Worm (Caenorhabditis elegans) whole organism, L3 larva: Measurements from ENCODE around the gene K04G11.1.

Source experiments
- R02D3.7 ChIP-seq: fragments of 150-350 bp; optimal IDR thresholded peaks from 2 replicates; lab custom pipeline; 2014; ENCODE audit warnings: missing biosample characterization, missing genetic modification characterization
- ceh-82 ChIP-seq: fragments of 150-350 bp; optimal IDR thresholded peaks from 2 replicates; lab custom pipeline; 2014; ENCODE audit warnings: missing biosample characterization, missing genetic modification characterization
- egl-27 ChIP-seq: sonication (generic microtip); optimal IDR thresholded peaks from 4 replicates; lab custom pipeline; 2017; ENCODE audit warnings: missing biosample characterization, missing genetic modification reagents, missing genetic modification characterization
- elt-2 ChIP-seq: sonication (generic microtip); optimal IDR thresholded peaks from 2 replicates; lab custom pipeline; 2016; ENCODE audit warnings: missing genetic modification reagents, mild to moderate bottlenecking, missing genetic modification characterization, missing compliant biosample characterization
- fos-1 ChIP-seq: fragments of 150-350 bp; optimal IDR thresholded peaks from 2 replicates; lab custom pipeline; 2014; ENCODE audit warnings: missing biosample characterization, missing genetic modification characterization
- nhr-23 ChIP-seq: fragments of 150-350 bp; optimal IDR thresholded peaks from 2 replicates; lab custom pipeline; 2014; ENCODE audit warnings: missing biosample characterization, missing genetic modification reagents, missing genetic modification characterization
- nhr-237 ChIP-seq: fragments of 150-350 bp; optimal IDR thresholded peaks from 2 replicates; lab custom pipeline; 2014; ENCODE audit warnings: missing biosample characterization, missing genetic modification characterization
- nhr-28 ChIP-seq: fragments of 150-350 bp; optimal IDR thresholded peaks from 2 replicates; lab custom pipeline; 2014; ENCODE audit warnings: missing biosample characterization, missing genetic modification characterization
- unc-62 ChIP-seq: fragments of 150-350 bp; sonication (generic microtip); optimal IDR thresholded peaks from 4 replicates; lab custom pipeline; 2014; ENCODE audit warnings: missing biosample characterization, missing genetic modification reagents, missing genetic modification characterization
- ztf-4 ChIP-seq: fragments of 150-350 bp; optimal IDR thresholded peaks from 2 replicates; lab custom pipeline; 2014; ENCODE audit warnings: missing biosample characterization, missing genetic modification characterization

DNA sequence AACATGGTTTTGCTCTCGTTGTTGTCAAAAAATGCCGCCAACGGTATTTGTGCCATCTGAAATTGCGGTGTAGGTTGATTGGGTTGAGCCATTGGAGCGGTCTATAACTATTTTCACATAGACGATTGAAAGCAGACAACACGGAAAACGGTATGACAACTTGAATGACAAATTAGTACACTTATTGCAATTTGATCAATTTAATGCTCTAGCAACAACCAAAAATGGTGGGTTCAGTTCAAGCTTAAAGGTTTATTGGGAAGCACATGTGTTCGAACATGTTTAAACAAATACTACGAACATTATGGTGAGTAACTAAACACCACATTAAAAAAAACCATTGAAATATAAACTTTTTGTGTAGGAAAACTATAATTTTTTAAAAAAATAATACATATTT is 5.1 kb downstream of the K04G11.1 start, which contains the start of gene sel-7:
- TF ChIP-seq egl-27 (no peak), unc-62 (GFP tag; lab: Kevin White, UChicago) (no peak), nhr-237 (tag; lab: Kevin White, UChicago) (no peak), nhr-23 (tag; lab: Kevin White, UChicago) (no peak), nhr-28 (no peak), fos-1 (tag; lab: Kevin White, UChicago) (no peak), ceh-82 (tag; lab: Kevin White, UChicago) (no peak), ztf-4 (no peak), R02D3.7 (tag; lab: Kevin White, UChicago) (no peak), elt-2 (tag; lab: Kevin White, UChicago) (no peak)
